Worm (Caenorhabditis elegans) whole organism, L2 larva: ENCODE measurements around the gene shw-3.

Source experiments
- R02D3.7 ChIP-seq: fragments of 150-350 bp; optimal IDR thresholded peaks from 2 replicates; lab custom pipeline; 2014; ENCODE audit warnings: missing biosample characterization, missing genetic modification characterization
- alr-1 ChIP-seq: fragments of 150-350 bp; optimal IDR thresholded peaks from 2 replicates; lab custom pipeline; 2014; ENCODE audit warnings: missing biosample characterization, missing genetic modification characterization
- ama-1 ChIP-seq: fragments of 150-350 bp; optimal IDR thresholded peaks from 2 replicates; lab custom pipeline; 2018; ENCODE audit warnings: inconsistent platforms
- blmp-1 ChIP-seq: sonication (generic microtip); optimal IDR thresholded peaks from 2 replicates; lab custom pipeline; 2017; ENCODE audit warnings: missing genetic modification characterization, mild to moderate bottlenecking, missing compliant biosample characterization, antibody characterized with exemption, moderate library complexity; ENCODE audit not compliant: insufficient read depth
- ceh-16 ChIP-seq: fragments of 150-350 bp; optimal IDR thresholded peaks from 2 replicates; lab custom pipeline; 2014; ENCODE audit warnings: missing biosample characterization, missing genetic modification characterization
- ceh-82 ChIP-seq: fragments of 150-350 bp; optimal IDR thresholded peaks from 2 replicates; lab custom pipeline; 2014; ENCODE audit warnings: missing biosample characterization, missing genetic modification characterization
- egl-27 ChIP-seq: sonication (generic microtip); optimal IDR thresholded peaks from 3 replicates; lab custom pipeline; 2017; ENCODE audit warnings: missing biosample characterization, missing genetic modification reagents, missing genetic modification characterization
- elt-1 ChIP-seq: fragments of 150-350 bp; optimal IDR thresholded peaks from 2 replicates; lab custom pipeline; 2014; ENCODE audit warnings: missing biosample characterization, missing genetic modification characterization
- elt-3 ChIP-seq: sonication (generic microtip); optimal IDR thresholded peaks from 2 replicates; lab custom pipeline; 2017; ENCODE audit warnings: missing biosample characterization, missing genetic modification characterization
- gmeb-1 ChIP-seq: fragments of 150-350 bp; optimal IDR thresholded peaks from 2 replicates; lab custom pipeline; 2014; ENCODE audit warnings: missing biosample characterization, missing genetic modification characterization
- lin-13 ChIP-seq: fragments of 150-350 bp; optimal IDR thresholded peaks from 2 replicates; lab custom pipeline; 2014; ENCODE audit warnings: missing biosample characterization, missing genetic modification reagents, missing genetic modification characterization
- lin-39 ChIP-seq: fragments of 150-350 bp; optimal IDR thresholded peaks from 2 replicates; lab custom pipeline; 2014; ENCODE audit warnings: missing biosample characterization, missing genetic modification reagents, missing genetic modification characterization
- lsy-2 ChIP-seq, 2 experiments: fragments of 150-350 bp in 1 of 2; sonication (generic microtip) in 1 of 2; optimal IDR thresholded peaks; 2 replicates each; lab custom pipeline; 2014 to 2017; ENCODE audit warnings: missing biosample characterization in 2 of 2, missing genetic modification characterization in 2 of 2
- mab-5 ChIP-seq: fragments of 150-350 bp; optimal IDR thresholded peaks from 2 replicates; lab custom pipeline; 2014; ENCODE audit warnings: missing biosample characterization, missing genetic modification characterization
- mbf-1 ChIP-seq: sonication (generic microtip); optimal IDR thresholded peaks from 2 replicates; lab custom pipeline; 2017; ENCODE audit warnings: missing biosample characterization, missing genetic modification characterization
- mdl-1 ChIP-seq, 2 experiments: fragments of 150-350 bp in 1 of 2; sonication (generic microtip) in 1 of 2; optimal IDR thresholded peaks; 2 replicates each; lab custom pipeline; 2017; ENCODE audit warnings: missing biosample characterization in 2 of 2, missing genetic modification characterization in 2 of 2
- nhr-10 ChIP-seq: sonication (generic microtip); optimal IDR thresholded peaks from 2 replicates; lab custom pipeline; 2017; ENCODE audit warnings: missing biosample characterization, missing genetic modification characterization
- nhr-11 ChIP-seq: fragments of 150-350 bp; optimal IDR thresholded peaks from 2 replicates; lab custom pipeline; 2014; ENCODE audit warnings: missing biosample characterization, missing genetic modification characterization
- nhr-12 ChIP-seq: fragments of 150-350 bp; optimal IDR thresholded peaks from 2 replicates; lab custom pipeline; 2014; ENCODE audit warnings: missing biosample characterization, missing genetic modification characterization
- nhr-129 ChIP-seq: fragments of 150-350 bp; optimal IDR thresholded peaks from 2 replicates; lab custom pipeline; 2014; ENCODE audit warnings: missing biosample characterization, missing genetic modification characterization
- nhr-21 ChIP-seq: fragments of 150-350 bp; optimal IDR thresholded peaks from 2 replicates; lab custom pipeline; 2014; ENCODE audit warnings: missing biosample characterization, missing genetic modification characterization
- nhr-23 ChIP-seq: fragments of 150-350 bp; optimal IDR thresholded peaks from 2 replicates; lab custom pipeline; 2014; ENCODE audit warnings: missing biosample characterization, missing genetic modification reagents, missing genetic modification characterization
- nhr-237 ChIP-seq: fragments of 150-350 bp; optimal IDR thresholded peaks from 2 replicates; lab custom pipeline; 2014; ENCODE audit warnings: missing biosample characterization, missing genetic modification characterization
- nhr-25 ChIP-seq: fragments of 150-350 bp; sonication (generic microtip); optimal IDR thresholded peaks from 3 replicates; lab custom pipeline; 2014; ENCODE audit warnings: missing biosample characterization, missing genetic modification characterization
- nhr-6 ChIP-seq: fragments of 150-350 bp; optimal IDR thresholded peaks from 2 replicates; lab custom pipeline; 2014; ENCODE audit warnings: missing biosample characterization, missing genetic modification characterization
- sem-4 ChIP-seq: fragments of 150-350 bp; optimal IDR thresholded peaks from 2 replicates; lab custom pipeline; 2014; ENCODE audit warnings: missing biosample characterization, missing genetic modification reagents, missing genetic modification characterization
- skn-1 ChIP-seq: sonication (generic microtip); optimal IDR thresholded peaks from 2 replicates; lab custom pipeline; 2017; ENCODE audit warnings: missing biosample characterization, missing genetic modification characterization
- sma-3 ChIP-seq: sonication (generic microtip); optimal IDR thresholded peaks from 2 replicates; lab custom pipeline; 2016; ENCODE audit warnings: missing genetic modification reagents, missing genetic modification characterization, missing compliant biosample characterization
- snpc-4 ChIP-seq: fragments of 150-350 bp; optimal IDR thresholded peaks from 2 replicates; lab custom pipeline; 2014; ENCODE audit warnings: missing biosample characterization, missing genetic modification characterization
- unc-39 ChIP-seq: fragments of 150-350 bp; optimal IDR thresholded peaks from 2 replicates; lab custom pipeline; 2014; ENCODE audit warnings: missing biosample characterization, missing genetic modification characterization
- unc-62 ChIP-seq: fragments of 150-350 bp; optimal IDR thresholded peaks from 2 replicates; lab custom pipeline; 2014; ENCODE audit warnings: missing biosample characterization, missing genetic modification reagents, missing genetic modification characterization
- zag-1 ChIP-seq: fragments of 150-350 bp; optimal IDR thresholded peaks from 2 replicates; lab custom pipeline; 2014; ENCODE audit warnings: missing biosample characterization, missing genetic modification characterization
- ztf-1 ChIP-seq: fragments of 200-800 bp; sonication (Bioruptor generic); conservative IDR thresholded peaks from 2 replicates; pipeline ENCODE4 v1.3.6; 2022; ENCODE audit warnings: missing genetic modification characterization, missing compliant biosample characterization
- ztf-11 ChIP-seq: sonication (generic microtip); optimal IDR thresholded peaks from 2 replicates; lab custom pipeline; 2017; ENCODE audit warnings: missing biosample characterization, missing genetic modification characterization
- ztf-4 ChIP-seq: fragments of 150-350 bp; optimal IDR thresholded peaks from 2 replicates; lab custom pipeline; 2014; ENCODE audit warnings: missing biosample characterization, missing genetic modification characterization

shw-3 gene

ce11 chrV:12987061-12987460 is at the start of gene shw-3:
TSS of gene shw-3 (minus strand) at chrV:12987161.
- no peak for TF ChIP-seq sma-3 (GFP tag; lab: Kevin White, UChicago)
- TF ChIP-seq mdl-1 (tag; optimal IDR thresholded peaks at IDR 0.05; lab: Kevin White, UChicago): no peak
- no peak for TF ChIP-seq ztf-4
- no peak for TF ChIP-seq ama-1
- no peak for TF ChIP-seq nhr-11
- TF ChIP-seq nhr-237 (tag; lab: Kevin White, UChicago): no peak
- no peak for TF ChIP-seq elt-3 (tag; lab: Kevin White, UChicago)
- TF ChIP-seq blmp-1 (tag; lab: Kevin White, UChicago): no peak
- no peak for TF ChIP-seq mab-5 (tag; lab: Kevin White, UChicago)
- no peak for TF ChIP-seq nhr-25 (tag; lab: Kevin White, UChicago)
- no peak for TF ChIP-seq lin-13 (GFP tag; lab: Kevin White, UChicago)
- no peak for TF ChIP-seq lin-39 (tag; lab: Kevin White, UChicago)
- TF ChIP-seq, all 48 proteins: peak for 0

- TF ChIP-seq ceh-16 (tag; lab: Kevin White, UChicago) (no peak), unc-39 (no peak), R02D3.7 (tag; lab: Kevin White, UChicago) (no peak), nhr-6 (no peak), mdl-1 (tag; optimal IDR thresholded peaks at IDR 0.05; lab: Kevin White, UChicago) (no peak), alr-1 (tag; lab: Kevin White, UChicago) (no peak), gmeb-1 (tag; lab: Kevin White, UChicago) (no peak), ztf-4 (no peak), zag-1 (tag; lab: Kevin White, UChicago) (no peak), blmp-1 (tag; lab: Kevin White, UChicago) (no peak), elt-1 (no peak), nhr-129 (tag; lab: Kevin White, UChicago) (no peak), ztf-11 (tag; lab: Kevin White, UChicago) (no peak), skn-1 (tag; lab: Kevin White, UChicago) (no peak), nhr-12 (tag; lab: Kevin White, UChicago) (no peak), nhr-11 (no peak), nhr-25 (tag; lab: Kevin White, UChicago) (no peak), unc-62 (no peak), ztf-1 (GFP tag; lab: Robert Waterston, UW) (no peak)
Observed at ce11 chrV:13036466-13036865, 49.5 kb upstream of the shw-3 start, which contains the start of gene W07G4.2. TSS of gene W07G4.2 (minus strand) at chrV:13036566.

- TF ChIP-seq zag-1 (tag; lab: Kevin White, UChicago): no peak
- TF ChIP-seq, all 48 proteins: peak for 0
Observed at ce11 chrV:13034604-13035003, 47.6 kb upstream of the shw-3 start, which contains the start of gene W07G4.7. TSS of gene W07G4.7 (minus strand) at chrV:13034704.

- TF ChIP-seq nhr-237 (tag; lab: Kevin White, UChicago) (no peak), mbf-1 (tag; lab: Kevin White, UChicago) (no peak), sma-3 (GFP tag; lab: Kevin White, UChicago) (no peak), lsy-2 (tag; optimal IDR thresholded peaks at IDR 0.05; lab: Kevin White, UChicago) (no peak), nhr-25 (tag; lab: Kevin White, UChicago) (no peak), lin-39 (tag; lab: Kevin White, UChicago) (no peak), nhr-23 (no peak), R02D3.7 (tag; lab: Kevin White, UChicago) (no peak), ceh-82 (tag; lab: Kevin White, UChicago) (no peak), sem-4 (tag; lab: Kevin White, UChicago) (no peak), mdl-1 (tag; optimal IDR thresholded peaks at IDR 0.05; lab: Kevin White, UChicago) (no peak), unc-62 (no peak), alr-1 (tag; lab: Kevin White, UChicago) (no peak), mab-5 (tag; lab: Kevin White, UChicago) (no peak), gmeb-1 (tag; lab: Kevin White, UChicago) (no peak), egl-27 (tag; lab: Kevin White, UChicago) (no peak), zag-1 (tag; lab: Kevin White, UChicago) (no peak), elt-1 (no peak)
- TF ChIP-seq, all 48 proteins: peak for 0
Observed at ce11 chrV:13033223-13033622, 46.3 kb upstream of the shw-3 start, which contains the start of gene W07G4.1. TSS of gene W07G4.1 (plus strand) at chrV:13033523.

ce11 chrV:13028871-13029270 is 41.9 kb upstream of the shw-3 start:
- no peak for TF ChIP-seq ztf-4
- no peak for TF ChIP-seq nhr-25 (tag; lab: Kevin White, UChicago)
- TF ChIP-seq blmp-1 (tag; lab: Kevin White, UChicago): no peak
- no peak for TF ChIP-seq ztf-1 (GFP tag; lab: Robert Waterston, UW)
- TF ChIP-seq nhr-237 (tag; lab: Kevin White, UChicago): no peak
- no peak for TF ChIP-seq R02D3.7 (tag; lab: Kevin White, UChicago)
- no peak for TF ChIP-seq ceh-16 (tag; lab: Kevin White, UChicago)
- no peak for TF ChIP-seq lin-13 (GFP tag; lab: Kevin White, UChicago)
- no peak for TF ChIP-seq nhr-6
- no peak for TF ChIP-seq nhr-10 (tag; lab: Kevin White, UChicago)
- no peak for TF ChIP-seq snpc-4 (tag; lab: Kevin White, UChicago)
- TF ChIP-seq nhr-21 (tag; lab: Kevin White, UChicago): no peak
- no peak for TF ChIP-seq sem-4 (tag; lab: Kevin White, UChicago)
- no peak for TF ChIP-seq nhr-11
- no peak for TF ChIP-seq ceh-82 (tag; lab: Kevin White, UChicago)
- no peak for TF ChIP-seq gmeb-1 (tag; lab: Kevin White, UChicago)
